Worm (Caenorhabditis elegans) whole organism, L3 larva: ENCODE results near the gene F57C2.5.

ENCODE experiments used
- ceh-82 ChIP-seq: fragments of 150-350 bp; optimal IDR thresholded peaks from 2 replicates; lab custom pipeline; 2014; ENCODE audit warnings: missing biosample characterization, missing genetic modification characterization
- jun-1 ChIP-seq: fragments of 150-350 bp; optimal IDR thresholded peaks from 2 replicates; lab custom pipeline; 2014; ENCODE audit warnings: missing biosample characterization, missing genetic modification reagents, missing genetic modification characterization
- mdl-1 ChIP-seq: fragments of 150-350 bp; optimal IDR thresholded peaks from 2 replicates; lab custom pipeline; 2014; ENCODE audit warnings: missing biosample characterization, missing genetic modification characterization
- nhr-28 ChIP-seq: fragments of 150-350 bp; optimal IDR thresholded peaks from 2 replicates; lab custom pipeline; 2014; ENCODE audit warnings: missing biosample characterization, missing genetic modification characterization
- nhr-76 ChIP-seq: fragments of 150-350 bp; sonication (generic microtip); optimal IDR thresholded peaks from 5 replicates; lab custom pipeline; 2014; ENCODE audit warnings: missing biosample characterization, missing genetic modification characterization
- unc-62 ChIP-seq: fragments of 150-350 bp; sonication (generic microtip); optimal IDR thresholded peaks from 4 replicates; lab custom pipeline; 2014; ENCODE audit warnings: missing biosample characterization, missing genetic modification reagents, missing genetic modification characterization
- ztf-4 ChIP-seq: fragments of 150-350 bp; optimal IDR thresholded peaks from 2 replicates; lab custom pipeline; 2014; ENCODE audit warnings: missing biosample characterization, missing genetic modification characterization

DNA sequence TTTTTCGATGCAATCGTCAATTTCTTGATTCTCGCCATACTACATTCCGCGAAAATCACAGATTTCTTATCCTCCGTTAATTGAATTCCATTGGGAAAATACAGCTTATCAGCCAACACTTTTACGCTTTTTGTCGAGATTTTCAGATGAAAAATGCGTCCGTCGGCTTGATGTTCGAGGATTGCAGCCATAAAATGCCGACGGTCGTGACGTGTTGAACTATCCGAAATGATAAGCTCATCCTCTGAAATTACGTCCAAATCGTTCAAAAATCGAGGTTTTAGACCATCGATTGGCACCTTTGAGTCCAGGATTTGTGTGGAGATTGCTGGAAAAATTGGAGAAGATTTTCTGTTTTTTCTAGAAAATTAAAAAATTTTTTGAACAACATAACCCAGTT lies 935 bp downstream of the F57C2.5 start:
- TF ChIP-seq unc-62 (GFP tag; lab: Kevin White, UChicago): no peak
- TF ChIP-seq jun-1: no peak
- TF ChIP-seq ztf-4 (tag; lab: Kevin White, UChicago): no peak
- TF ChIP-seq nhr-76: no peak
- TF ChIP-seq ceh-82: no peak
- no peak for TF ChIP-seq mdl-1
- no peak for TF ChIP-seq nhr-28 (tag; lab: Kevin White, UChicago)
